Worm (Caenorhabditis elegans): ENCODE results near the gene amph-1.

Gene amph-1

DNA sequence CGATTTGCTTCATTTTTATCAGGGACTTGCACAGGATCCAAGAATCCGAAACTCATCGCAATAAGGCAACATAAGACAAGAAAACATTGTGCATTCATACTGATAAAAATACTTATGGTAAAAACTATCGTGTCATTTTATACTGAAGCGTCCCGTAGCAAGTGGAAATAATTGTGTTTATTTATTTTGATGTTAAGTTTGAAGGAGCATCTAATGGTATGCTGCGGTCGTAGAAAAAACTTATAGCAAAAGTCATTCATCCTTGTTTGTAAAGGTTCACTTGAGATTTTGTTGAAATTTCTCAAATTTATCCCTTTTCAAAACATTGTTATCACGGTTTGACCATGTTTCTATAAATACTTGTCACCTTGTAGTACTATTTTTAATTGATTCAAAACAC, 22.7 kb downstream of the amph-1 start, which contains the start of gene W09C2.10:
W09C2.10 (minus strand) TSS at position 101 of the 400 bp plus-strand sequence.
- no peak for TF ChIP-seq ceh-43 (GFP tag; optimal IDR thresholded peaks at IDR 0.05)
- TF ChIP-seq unc-120 (tag; optimal IDR thresholded peaks at IDR 0.05; ENCODE audit: poor library complexity, severe bottlenecking): no peak
- TF ChIP-seq nhr-237 (tag; optimal IDR thresholded peaks at IDR 0.05): no peak
- TF ChIP-seq M03D4.4 (tag; optimal IDR thresholded peaks at IDR 0.05): no peak
- TF ChIP-seq flh-1 (GFP tag; optimal IDR thresholded peaks at IDR 0.05): no peak
- no peak for TF ChIP-seq pha-4 (tag; optimal IDR thresholded peaks at IDR 0.05)
- no peak for TF ChIP-seq nhr-28 (tag; optimal IDR thresholded peaks at IDR 0.05)
- no peak for TF ChIP-seq mab-5 (tag; optimal IDR thresholded peaks at IDR 0.05)
- no peak for TF ChIP-seq elt-1 (tag; optimal IDR thresholded peaks at IDR 0.05; ENCODE audit: borderline replicate concordance, insufficient read depth)
- TF ChIP-seq zip-8 (tag; optimal IDR thresholded peaks at IDR 0.05): no peak
- no peak for TF ChIP-seq nhr-2 (tag; optimal IDR thresholded peaks at IDR 0.05)
- no peak for TF ChIP-seq lsy-2 (tag; optimal IDR thresholded peaks at IDR 0.05)
- no peak for TF ChIP-seq bed-3 (GFP tag; optimal IDR thresholded peaks at IDR 0.05)
- no peak for TF ChIP-seq sptf-1 (tag; optimal IDR thresholded peaks at IDR 0.05)
- TF ChIP-seq ztf-11 (tag; optimal IDR thresholded peaks at IDR 0.05): no peak

DNA sequence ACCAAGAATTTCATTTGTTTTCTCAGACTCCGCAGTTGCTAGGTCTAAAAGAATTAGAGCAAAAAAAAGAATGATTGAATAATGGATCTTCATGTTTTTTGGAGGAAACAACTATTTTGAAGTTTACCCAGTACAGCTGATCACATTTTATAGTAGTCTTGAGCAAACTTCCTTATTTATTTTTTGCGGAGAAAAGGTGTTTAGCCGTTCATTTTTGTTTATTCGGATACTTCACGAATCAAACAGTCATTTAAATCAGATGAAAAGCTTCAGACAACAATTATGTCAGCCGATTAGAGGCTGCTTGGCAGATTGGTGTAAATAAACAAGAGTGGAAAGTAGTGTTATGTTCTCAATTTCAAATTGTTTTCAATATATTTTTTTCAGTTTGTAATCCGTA, 23.4 kb downstream of the amph-1 start, which contains the start of gene W09C2.8:
W09C2.8 (minus strand) TSS at position 101 of the 400 bp plus-strand sequence.
- TF ChIP-seq snpc-4 (tag; optimal IDR thresholded peaks at IDR 0.05) (no peak), cnd-1 (tag; optimal IDR thresholded peaks at IDR 0.05) (no peak), elt-3 (tag; optimal IDR thresholded peaks at IDR 0.05) (no peak), zip-8 (tag; optimal IDR thresholded peaks at IDR 0.05) (no peak), nhr-237 (tag; optimal IDR thresholded peaks at IDR 0.05) (no peak), nhr-12 (tag; optimal IDR thresholded peaks at IDR 0.05) (no peak), hlh-1 (tag; optimal IDR thresholded peaks at IDR 0.05) (no peak), unc-62 (GFP tag; optimal IDR thresholded peaks at IDR 0.05) (no peak), mep-1 (tag; optimal IDR thresholded peaks at IDR 0.05) (no peak), blmp-1 (tag; optimal IDR thresholded peaks at IDR 0.05) (no peak), pha-4 (tag; optimal IDR thresholded peaks at IDR 0.05) (no peak), lin-32 (GFP tag; optimal IDR thresholded peaks at IDR 0.05) (no peak), tbx-8 (GFP tag; optimal IDR thresholded peaks at IDR 0.05) (no peak), ceh-39 (tag; optimal IDR thresholded peaks at IDR 0.05) (no peak), unc-39 (tag; optimal IDR thresholded peaks at IDR 0.05) (no peak), ces-1 (GFP tag; optimal IDR thresholded peaks at IDR 0.05) (no peak), M03D4.4 (tag; optimal IDR thresholded peaks at IDR 0.05) (no peak), ceh-43 (GFP tag; optimal IDR thresholded peaks at IDR 0.05) (no peak), nhr-76 (tag; optimal IDR thresholded peaks at IDR 0.05) (no peak)

DNA sequence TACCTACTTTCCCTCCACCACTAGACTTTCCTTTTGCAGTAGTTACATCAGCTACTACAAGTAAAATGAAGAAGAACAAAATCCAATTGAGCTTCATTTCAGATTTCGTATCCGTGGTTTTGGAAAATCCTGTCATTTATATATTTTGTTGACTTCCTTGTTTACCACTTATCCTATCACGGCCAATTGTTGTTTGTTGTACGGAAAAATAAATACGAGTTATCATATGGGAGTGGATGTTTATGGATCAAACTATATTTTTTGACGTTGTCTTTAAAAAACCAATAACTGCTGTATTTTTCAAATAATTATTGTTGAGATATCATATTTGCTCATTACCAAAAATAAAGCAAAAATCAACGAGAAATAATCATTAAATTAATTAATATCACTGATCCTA, 24.4 kb downstream of the amph-1 start, which contains the start of gene W09C2.9:
W09C2.9 (minus strand) TSS at position 101 of the 400 bp plus-strand sequence.
- TF ChIP-seq drap-1 (GFP tag; optimal IDR thresholded peaks at IDR 0.05) (no peak), nhr-12 (tag; optimal IDR thresholded peaks at IDR 0.05) (no peak), sem-2 (GFP tag; optimal IDR thresholded peaks at IDR 0.05) (no peak)

DNA sequence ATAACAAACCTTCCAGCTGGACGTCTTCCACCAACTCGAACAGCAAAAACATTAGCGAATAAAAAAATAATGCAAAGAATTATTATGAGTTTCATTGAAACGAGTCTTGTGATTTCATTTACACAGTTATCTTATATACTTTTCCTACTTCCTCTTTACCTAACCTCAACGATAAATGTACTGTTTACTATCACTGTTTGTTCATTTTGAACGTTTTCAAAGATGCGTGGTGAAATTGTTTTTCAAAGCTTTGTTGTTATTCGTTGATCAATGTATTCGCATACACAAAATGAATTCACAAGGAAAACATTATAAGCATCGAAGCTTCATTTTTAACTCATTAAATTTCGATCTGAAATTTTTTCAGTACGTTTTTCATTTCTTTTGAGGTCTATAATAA, 25.4 kb downstream of the amph-1 start, which contains the start of gene W09C2.7:
W09C2.7 (minus strand) TSS at position 101 of the 400 bp plus-strand sequence.
- no peak for TF ChIP-seq ztf-11 (tag; optimal IDR thresholded peaks at IDR 0.05)
- TF ChIP-seq sem-2 (GFP tag; optimal IDR thresholded peaks at IDR 0.05): no peak
- TF ChIP-seq M03D4.4 (tag; optimal IDR thresholded peaks at IDR 0.05): no peak
- TF ChIP-seq unc-120 (tag; optimal IDR thresholded peaks at IDR 0.05; ENCODE audit: poor library complexity, severe bottlenecking): no peak
- no peak for TF ChIP-seq nhr-2 (tag; optimal IDR thresholded peaks at IDR 0.05)
- no peak for TF ChIP-seq elt-1 (tag; optimal IDR thresholded peaks at IDR 0.05; ENCODE audit: borderline replicate concordance, insufficient read depth)
- no peak for TF ChIP-seq hlh-1 (tag; optimal IDR thresholded peaks at IDR 0.05)
- no peak for TF ChIP-seq pha-4 (tag; optimal IDR thresholded peaks at IDR 0.05)
- TF ChIP-seq blmp-1 (tag; optimal IDR thresholded peaks at IDR 0.05): no peak
- no peak for TF ChIP-seq tbx-8 (GFP tag; optimal IDR thresholded peaks at IDR 0.05)
- no peak for TF ChIP-seq elt-3 (tag; optimal IDR thresholded peaks at IDR 0.05)
- no peak for TF ChIP-seq unc-62 (GFP tag; optimal IDR thresholded peaks at IDR 0.05)
- TF ChIP-seq snpc-4 (tag; optimal IDR thresholded peaks at IDR 0.05): no peak
- no peak for TF ChIP-seq ceh-39 (tag; optimal IDR thresholded peaks at IDR 0.05)
- no peak for TF ChIP-seq mls-2 (tag; optimal IDR thresholded peaks at IDR 0.05)
- no peak for TF ChIP-seq nhr-28 (tag; optimal IDR thresholded peaks at IDR 0.05)
- no peak for TF ChIP-seq nhr-12 (tag; optimal IDR thresholded peaks at IDR 0.05)
- no peak for TF ChIP-seq ham-2 (GFP tag; optimal IDR thresholded peaks at IDR 0.05)

Data from whole organism, mixed stage, embryonic.